Worm (Caenorhabditis elegans) whole organism, mixed stage, embryonic: ENCODE results near the gene srz-24.

Experiments used
- M03D4.4 ChIP-seq: sonication (generic microtip); optimal IDR thresholded peaks from 2 replicates; lab custom pipeline; 2017; ENCODE audit warnings: mild to moderate bottlenecking, missing genetic modification characterization, missing compliant biosample characterization
- ceh-39 ChIP-seq: fragments of 150-350 bp; optimal IDR thresholded peaks from 2 replicates; lab custom pipeline; 2014; ENCODE audit warnings: missing biosample characterization, missing genetic modification characterization
- drap-1 ChIP-seq: fragments of 200-800 bp; sonication (Bioruptor generic); optimal IDR thresholded peaks from 3 replicates; lab custom pipeline; 2018; ENCODE audit warnings: mild to moderate bottlenecking, missing genetic modification characterization, missing compliant biosample characterization
- elt-3 ChIP-seq: fragments of 150-350 bp; optimal IDR thresholded peaks from 2 replicates; lab custom pipeline; 2014; ENCODE audit warnings: missing biosample characterization, missing genetic modification characterization
- lin-13 ChIP-seq: fragments of 150-350 bp; optimal IDR thresholded peaks from 2 replicates; lab custom pipeline; 2014; ENCODE audit warnings: missing biosample characterization, missing genetic modification characterization
- mep-1 ChIP-seq: fragments of 150-350 bp; optimal IDR thresholded peaks from 2 replicates; lab custom pipeline; 2017; ENCODE audit warnings: missing biosample characterization, missing genetic modification reagents, missing genetic modification characterization, inconsistent platforms
- nhr-237 ChIP-seq: fragments of 150-350 bp; optimal IDR thresholded peaks from 2 replicates; lab custom pipeline; 2014; ENCODE audit warnings: missing biosample characterization, missing genetic modification characterization
- nhr-28 ChIP-seq: fragments of 150-350 bp; optimal IDR thresholded peaks from 2 replicates; lab custom pipeline; 2014; ENCODE audit warnings: missing biosample characterization, missing genetic modification characterization
- sptf-1 ChIP-seq: sonication (generic microtip); optimal IDR thresholded peaks from 2 replicates; lab custom pipeline; 2017; ENCODE audit warnings: mild to moderate bottlenecking, missing genetic modification characterization, moderate library complexity, missing compliant biosample characterization
- unc-62 ChIP-seq: fragments of 150-350 bp; optimal IDR thresholded peaks from 2 replicates; lab custom pipeline; 2014; ENCODE audit warnings: missing biosample characterization, missing genetic modification reagents, missing genetic modification characterization
- ztf-11 ChIP-seq: fragments of 150-350 bp; optimal IDR thresholded peaks from 2 replicates; lab custom pipeline; 2014; ENCODE audit warnings: missing biosample characterization, missing genetic modification characterization

DNA sequence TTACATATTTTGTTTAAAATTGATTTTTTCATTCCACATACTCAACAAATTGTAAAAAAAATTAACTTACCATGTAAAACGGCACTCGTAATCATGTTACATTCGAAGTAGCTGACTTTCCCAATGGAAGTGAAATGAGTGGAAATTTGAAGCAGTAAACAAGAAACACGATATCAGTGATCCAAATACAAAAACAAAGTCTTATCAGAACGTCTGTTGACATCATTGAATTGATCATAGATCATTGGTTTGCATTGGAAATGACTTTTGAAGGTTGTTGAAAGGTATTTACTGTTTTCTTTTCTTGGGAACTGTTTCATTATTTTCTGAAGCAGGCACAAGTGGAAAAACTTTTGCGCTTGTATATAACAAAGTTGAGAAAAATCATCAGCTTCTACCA lies 4.9 kb downstream of the srz-24 start, which contains the start of gene Y9C9A.16:
- no peak for TF ChIP-seq M03D4.4 (tag; lab: Kevin White, UChicago)
- TF ChIP-seq ceh-39 (tag; lab: Kevin White, UChicago): no peak
- TF ChIP-seq lin-13 (tag; lab: Kevin White, UChicago): no peak
- no peak for TF ChIP-seq drap-1 (GFP tag; lab: Kevin White, UChicago)
- no peak for TF ChIP-seq mep-1
- TF ChIP-seq nhr-28 (tag; lab: Kevin White, UChicago): no peak
- no peak for TF ChIP-seq ztf-11 (tag; lab: Kevin White, UChicago)
- TF ChIP-seq unc-62 (GFP tag; lab: Kevin White, UChicago): no peak
- TF ChIP-seq nhr-237 (tag; lab: Kevin White, UChicago): no peak
- no peak for TF ChIP-seq sptf-1 (tag; lab: Kevin White, UChicago)
- TF ChIP-seq elt-3: no peak
